Worm (Caenorhabditis elegans): ENCODE data around the gene C09G9.3.

DNA sequence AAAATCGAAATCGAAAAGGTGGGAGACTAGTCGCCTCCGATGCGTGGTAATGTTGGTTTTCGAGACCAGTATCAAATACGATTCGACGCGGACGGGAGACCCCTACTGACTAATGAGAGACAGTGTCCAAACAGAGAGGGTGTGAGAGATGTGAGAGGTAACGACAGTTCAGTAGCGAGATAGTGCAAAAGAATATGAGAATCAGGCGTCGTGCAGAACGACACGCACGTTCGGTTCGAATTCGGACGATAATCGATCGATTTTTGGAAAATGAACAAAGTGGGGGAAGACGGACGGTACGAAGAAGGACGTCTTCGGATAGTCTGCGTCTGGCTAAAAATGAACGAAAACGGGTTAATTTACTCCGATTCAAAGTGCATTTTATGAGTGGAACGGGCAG lies 49.1 kb upstream of the C09G9.3 start, which contains the start of gene D1046.16:
- TF ChIP-seq dao-5 (tag; optimal IDR thresholded peaks at IDR 0.05) (no peak), W03F9.2 (tag; optimal IDR thresholded peaks at IDR 0.05) (peak; percentile 4)
